Worm (Caenorhabditis elegans): ENCODE results near the gene math-8.

- TF ChIP-seq scrt-1 (GFP tag; IDR thresholded peaks at IDR 0.05) (no peak), ets-7 (tag; optimal IDR thresholded peaks at IDR 0.05) (no peak), flt-1 (GFP tag; IDR thresholded peaks at IDR 0.05) (no peak), ama-1 (optimal IDR thresholded peaks at IDR 0.05) (no peak), sea-1 (GFP tag; conservative IDR thresholded peaks at IDR 0.05) (no peak), hmg-4 (GFP tag; optimal IDR thresholded peaks at IDR 0.05) (no peak)
These were observed 17.9 kb downstream of the math-8 start, which contains the start of gene math-10 for ce11 chrII:1870875-1871592.

Data from whole organism, early embryonic.